Worm (Caenorhabditis elegans) whole organism, young adult: Measurements from ENCODE around the gene magu-4.

Source experiments
- D2030.7 ChIP-seq: fragments of 200-800 bp; sonication (Bioruptor generic); IDR thresholded peaks from 2 replicates; pipeline ENCODE4 v1.3.6; 2022; ENCODE audit warnings: missing genetic modification reagents, missing genetic modification characterization, missing compliant biosample characterization
- F22D6.2 ChIP-seq: sonication (generic microtip); optimal IDR thresholded peaks from 2 replicates; lab custom pipeline; 2016; ENCODE audit warnings: mild to moderate bottlenecking, missing genetic modification characterization, missing compliant biosample characterization
- aptf-2 ChIP-seq: fragments of 200-800 bp; sonication (Bioruptor generic); conservative IDR thresholded peaks from 2 replicates; pipeline ENCODE4 v1.3.6; 2022; ENCODE audit warnings: missing genetic modification reagents, missing genetic modification characterization, missing compliant biosample characterization
- pha-4 ChIP-seq: fragments of 150-350 bp; sonication (generic microtip); optimal IDR thresholded peaks from 2 replicates; lab custom pipeline; 2014; ENCODE audit warnings: missing biosample characterization, missing genetic modification reagents, missing genetic modification characterization
- repo-1 ChIP-seq: sonication (generic microtip); optimal IDR thresholded peaks from 2 replicates; lab custom pipeline; 2017; ENCODE audit warnings: mild to moderate bottlenecking, missing genetic modification characterization, missing compliant biosample characterization
- snpc-1.1 ChIP-seq: sonication (generic microtip); optimal IDR thresholded peaks from 2 replicates; lab custom pipeline; 2017; ENCODE audit warnings: missing genetic modification characterization, mild to moderate bottlenecking, missing compliant biosample characterization, antibody characterized with exemption, moderate library complexity, missing genotype, missing genetic modification reagents; ENCODE audit not compliant: insufficient read depth
- unc-62 ChIP-seq: fragments of 150-350 bp; optimal IDR thresholded peaks from 2 replicates; lab custom pipeline; 2014; ENCODE audit warnings: missing biosample characterization, missing genetic modification reagents, missing genetic modification characterization

DNA sequence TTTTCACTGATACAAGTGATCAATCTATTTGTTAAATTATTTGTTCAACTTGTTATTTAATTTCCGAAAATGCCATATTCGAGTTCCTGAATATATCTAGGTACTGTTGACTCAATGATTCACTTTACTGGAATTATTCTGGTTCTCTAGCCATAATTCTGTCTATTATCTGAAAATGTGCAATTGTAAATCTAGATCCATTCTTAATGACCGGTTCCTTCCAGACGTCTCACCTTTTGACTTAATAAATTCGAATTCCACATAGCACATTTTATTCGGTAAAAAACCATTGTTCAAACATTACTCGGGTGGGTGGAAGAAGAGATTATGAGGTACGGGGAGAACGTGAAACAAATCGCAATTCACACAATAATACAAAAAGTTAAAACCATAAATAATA is 20.1 kb upstream of the magu-4 start:
- no peak for TF ChIP-seq D2030.7 (GFP tag; lab: Robert Waterston, UW)
- TF ChIP-seq F22D6.2 (tag; lab: Kevin White, UChicago), result no peak
- no peak for TF ChIP-seq pha-4 (tag; lab: Kevin White, UChicago)
- no peak for TF ChIP-seq unc-62
- no peak for TF ChIP-seq snpc-1.1 (tag; lab: Kevin White, UChicago)
- no peak for TF ChIP-seq repo-1
- no peak for TF ChIP-seq aptf-2
